Worm (Caenorhabditis elegans): ENCODE results near the gene C35C5.10.

The C35C5.10 gene

DNA sequence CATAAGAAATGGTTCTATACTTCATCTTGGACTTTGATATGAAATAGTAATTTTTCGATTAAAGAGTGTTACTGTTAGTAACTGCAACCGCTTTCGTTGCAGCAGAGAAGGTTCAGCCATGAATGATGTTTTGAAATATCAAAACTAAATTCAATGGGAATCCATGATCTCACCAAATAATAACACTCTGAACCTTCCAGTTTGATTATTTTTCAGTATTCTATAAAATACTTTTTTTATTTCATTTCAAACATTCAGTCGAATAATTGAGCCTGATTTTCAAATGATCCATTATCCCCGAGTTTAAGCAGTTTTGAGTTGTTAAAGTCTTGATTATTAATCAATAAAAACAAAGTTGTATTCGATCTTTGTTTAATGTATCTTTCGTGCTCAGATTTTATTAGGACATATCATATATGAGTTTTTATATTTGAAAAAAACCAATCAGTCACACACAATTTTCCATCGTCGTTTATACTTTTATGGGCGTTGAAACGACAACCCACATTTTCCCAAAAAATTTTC, 18.7 kb upstream of the C35C5.10 start, which contains the start of gene gcp-2.2:
Gene gcp-2.2 (plus strand): TSS at position 475 of the 525 bp plus-strand sequence.
- TF ChIP-seq ama-1 (optimal IDR thresholded peaks at IDR 0.05), result no peak
- no peak for TF ChIP-seq nhr-129 (tag; optimal IDR thresholded peaks at IDR 0.05)
- TF ChIP-seq nhr-21 (tag; optimal IDR thresholded peaks at IDR 0.05), result no peak
- no peak for TF ChIP-seq unc-39 (tag; optimal IDR thresholded peaks at IDR 0.05)
- no peak for TF ChIP-seq sma-9 (GFP tag; optimal IDR thresholded peaks at IDR 0.05)
- no peak for TF ChIP-seq sma-9 (tag; optimal IDR thresholded peaks at IDR 0.05)
- no peak for TF ChIP-seq nhr-10 (tag; optimal IDR thresholded peaks at IDR 0.05)
- no peak for TF ChIP-seq aly-2 (tag; optimal IDR thresholded peaks at IDR 0.05)
- no peak for TF ChIP-seq nhr-77 (tag; optimal IDR thresholded peaks at IDR 0.05)
- TF ChIP-seq lin-13 (GFP tag; optimal IDR thresholded peaks at IDR 0.05), result no peak
- no peak for TF ChIP-seq peb-1 (tag; optimal IDR thresholded peaks at IDR 0.05)
- no peak for TF ChIP-seq elt-1 (tag; optimal IDR thresholded peaks at IDR 0.05)
- TF ChIP-seq nhr-25 (tag; optimal IDR thresholded peaks at IDR 0.05), result no peak
- no peak for TF ChIP-seq lin-39 (tag; optimal IDR thresholded peaks at IDR 0.05)
- TF ChIP-seq sem-4 (tag; optimal IDR thresholded peaks at IDR 0.05), result no peak
- no peak for TF ChIP-seq ztf-4 (tag; optimal IDR thresholded peaks at IDR 0.05)
- TF ChIP-seq ceh-16 (tag; optimal IDR thresholded peaks at IDR 0.05), result no peak
- TF ChIP-seq dmd-4 (tag; optimal IDR thresholded peaks at IDR 0.05), result no peak
- no peak for TF ChIP-seq ztf-1 (GFP tag; conservative IDR thresholded peaks at IDR 0.05)
- no peak for TF ChIP-seq crh-2 (tag; optimal IDR thresholded peaks at IDR 0.05)
- TF ChIP-seq lin-11 (tag; optimal IDR thresholded peaks at IDR 0.05), result no peak

ce11 chrX:11541690-11542089, 14.4 kb upstream of the C35C5.10 start:
- no peak for TF ChIP-seq snpc-4 (tag; optimal IDR thresholded peaks at IDR 0.05)
- no peak for TF ChIP-seq aly-2 (tag; optimal IDR thresholded peaks at IDR 0.05)
- no peak for TF ChIP-seq skn-1 (tag; optimal IDR thresholded peaks at IDR 0.05)
- TF ChIP-seq nhr-77 (tag; optimal IDR thresholded peaks at IDR 0.05), result no peak
- no peak for TF ChIP-seq nhr-129 (tag; optimal IDR thresholded peaks at IDR 0.05)
- no peak for TF ChIP-seq R02D3.7 (tag; optimal IDR thresholded peaks at IDR 0.05)

DNA sequence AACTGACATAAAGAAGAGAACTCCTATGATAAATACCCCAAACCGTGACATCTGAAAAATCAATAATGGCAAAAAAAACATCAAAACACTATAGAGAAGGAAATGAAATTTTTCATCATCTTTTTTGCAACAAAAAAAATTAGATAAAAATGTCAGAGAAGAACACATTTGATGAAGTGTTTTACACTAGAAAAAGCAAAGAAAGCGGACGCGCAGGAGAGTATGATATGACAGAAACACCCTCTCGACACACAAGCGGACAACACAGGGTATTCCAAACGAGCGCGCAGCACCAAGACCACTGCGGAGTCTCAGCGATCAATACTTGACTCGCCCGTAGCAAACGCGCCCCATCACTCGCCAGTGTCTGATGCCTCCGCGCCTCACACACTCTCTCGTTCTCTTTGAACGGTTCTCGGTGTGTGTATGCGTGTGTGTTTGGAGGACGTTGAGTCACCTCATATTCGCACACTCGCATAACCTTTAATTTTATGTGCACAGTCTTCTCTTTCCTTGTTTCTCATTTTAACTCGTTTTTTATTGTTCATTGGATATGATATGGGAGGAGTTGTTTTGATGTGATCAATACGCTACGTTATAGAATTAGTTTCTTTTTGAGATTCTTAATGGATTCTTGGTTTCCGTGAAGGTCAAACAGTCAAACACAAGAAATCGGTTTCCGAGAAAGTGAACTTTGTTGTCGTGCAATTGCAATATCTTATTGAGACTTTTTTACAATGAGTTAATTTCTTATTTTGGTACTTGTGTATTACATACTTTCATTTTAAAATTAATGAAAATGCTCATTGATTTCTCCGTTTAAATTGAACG, 9.4 kb upstream of the C35C5.10 start, which contains the start of gene selt-1.1:
Gene selt-1.1 (minus strand): TSS at position 51 of the 831 bp plus-strand sequence.
- TF ChIP-seq ztf-4 (tag; optimal IDR thresholded peaks at IDR 0.05) (no peak), nhr-77 (tag; optimal IDR thresholded peaks at IDR 0.05) (no peak), aly-2 (tag; optimal IDR thresholded peaks at IDR 0.05) (no peak), unc-62 (GFP tag; optimal IDR thresholded peaks at IDR 0.05) (no peak), mbf-1 (tag; optimal IDR thresholded peaks at IDR 0.05) (no peak), lsy-2 (tag; optimal IDR thresholded peaks at IDR 0.05) (peak in 1 of 2 experiments; percentile 47), dmd-4 (tag; optimal IDR thresholded peaks at IDR 0.05) (no peak), sem-4 (tag; optimal IDR thresholded peaks at IDR 0.05) (no peak), nhr-12 (tag; optimal IDR thresholded peaks at IDR 0.05) (no peak), nhr-11 (tag; optimal IDR thresholded peaks at IDR 0.05) (no peak), elt-3 (tag; optimal IDR thresholded peaks at IDR 0.05) (no peak), ztf-11 (tag; optimal IDR thresholded peaks at IDR 0.05) (no peak), nhr-23 (tag; optimal IDR thresholded peaks at IDR 0.05) (no peak), snpc-4 (tag; optimal IDR thresholded peaks at IDR 0.05) (no peak), unc-39 (tag; optimal IDR thresholded peaks at IDR 0.05) (no peak), fos-1 (tag; optimal IDR thresholded peaks at IDR 0.05) (peak; percentile 96), elt-1 (tag; optimal IDR thresholded peaks at IDR 0.05) (no peak), Y55F3AM.14 (GFP tag; optimal IDR thresholded peaks at IDR 0.05) (peak; percentile 5), nhr-21 (tag; optimal IDR thresholded peaks at IDR 0.05) (no peak), mdl-1 (tag; optimal IDR thresholded peaks at IDR 0.05) (no peak), blmp-1 (tag; optimal IDR thresholded peaks at IDR 0.05; ENCODE audit: insufficient read depth) (no peak), nhr-25 (tag; optimal IDR thresholded peaks at IDR 0.05) (peak; percentile 63), sma-3 (GFP tag; optimal IDR thresholded peaks at IDR 0.05) (peak; percentile 47), ztf-1 (GFP tag; conservative IDR thresholded peaks at IDR 0.05) (no peak), lin-11 (tag; optimal IDR thresholded peaks at IDR 0.05) (no peak), nhr-129 (tag; optimal IDR thresholded peaks at IDR 0.05) (peak; percentile 58), crh-2 (tag; optimal IDR thresholded peaks at IDR 0.05) (peak; percentile 66), R02D3.7 (tag; optimal IDR thresholded peaks at IDR 0.05) (no peak), alr-1 (tag; optimal IDR thresholded peaks at IDR 0.05) (no peak), lin-13 (GFP tag; optimal IDR thresholded peaks at IDR 0.05) (no peak), skn-1 (tag; optimal IDR thresholded peaks at IDR 0.05) (no peak), F13H6.1 (tag; optimal IDR thresholded peaks at IDR 0.05) (peak; percentile 62), ceh-16 (tag; optimal IDR thresholded peaks at IDR 0.05) (peak; percentile 24), nhr-6 (tag; optimal IDR thresholded peaks at IDR 0.05) (no peak), egl-27 (tag; optimal IDR thresholded peaks at IDR 0.05) (no peak), ZK546.5 (tag; optimal IDR thresholded peaks at IDR 0.05) (no peak), C34F6.9 (tag; optimal IDR thresholded peaks at IDR 0.05) (peak; percentile 54), lin-39 (tag; optimal IDR thresholded peaks at IDR 0.05) (no peak), zag-1 (tag; optimal IDR thresholded peaks at IDR 0.05) (no peak), sma-9 (GFP tag; optimal IDR thresholded peaks at IDR 0.05) (peak; percentile 27), sma-9 (tag; optimal IDR thresholded peaks at IDR 0.05) (no peak), gmeb-1 (tag; optimal IDR thresholded peaks at IDR 0.05) (no peak)

Measured in whole organism, L2 larva.